Fruit fly (Drosophila melanogaster) whole organism, embryonic: ENCODE data around the gene CG17929.
A peak's percentile ranks its signal among the peaks of the same experiment; 100 is the strongest.

ENCODE experiments used
- Adf1 ChIP-seq: fragments of 200-800 bp; sonication (Bioruptor generic); IDR thresholded peaks from 2 replicates; pipeline ENCODE4 v1.3.6; 2022; ENCODE audit warnings: missing biosample characterization, missing genetic modification characterization
- Atf6 ChIP-seq: fragments of 200-800 bp; sonication (Bioruptor generic); IDR thresholded peaks from 2 replicates; pipeline ENCODE4 v1.3.6; 2022; ENCODE audit warnings: missing biosample characterization, missing genetic modification characterization
- CG10543 ChIP-seq: fragments of 200-800 bp; sonication (Bioruptor generic); optimal IDR thresholded peaks from 3 replicates; lab custom pipeline; 2017; ENCODE audit warnings: missing biosample characterization, mild to moderate bottlenecking, missing genetic modification characterization, moderate library complexity
- CG11085 ChIP-seq: fragments of 200-800 bp; sonication (Bioruptor generic); IDR thresholded peaks from 2 replicates; pipeline ENCODE4 v1.3.6; 2022; ENCODE audit warnings: missing biosample characterization, missing genetic modification characterization
- CG11398 ChIP-seq: fragments of 200-800 bp; sonication (Bioruptor generic); optimal IDR thresholded peaks from 2 replicates; lab custom pipeline; 2016; ENCODE audit warnings: missing biosample characterization, missing genetic modification characterization
- CG11504 ChIP-seq: fragments of 200-800 bp; sonication (Bioruptor generic); optimal IDR thresholded peaks from 3 replicates; lab custom pipeline; 2019; ENCODE audit warnings: missing biosample characterization, mild to moderate bottlenecking, missing genetic modification characterization, moderate library complexity
- CG11560 ChIP-seq: fragments of 200-800 bp; sonication (Bioruptor generic); IDR thresholded peaks from 3 replicates; pipeline ENCODE4 v1.3.6; 2022; ENCODE audit warnings: missing biosample characterization, missing genetic modification characterization
- CG11696 ChIP-seq: fragments of 200-800 bp; sonication (Bioruptor generic); IDR thresholded peaks from 2 replicates; pipeline ENCODE4 v1.3.6; 2022; ENCODE audit warnings: missing biosample characterization, missing genetic modification characterization
- CG12659 ChIP-seq: fragments of 200-800 bp; sonication (Bioruptor generic); optimal IDR thresholded peaks from 3 replicates; lab custom pipeline; 2017; ENCODE audit warnings: mild to moderate bottlenecking, missing biosample characterization, missing genetic modification reagents, missing genetic modification characterization
- CG12769 ChIP-seq: fragments of 200-800 bp; sonication (Bioruptor generic); optimal IDR thresholded peaks from 2 replicates; lab custom pipeline; 2019; ENCODE audit warnings: missing biosample characterization, mild to moderate bottlenecking, missing genetic modification characterization, moderate library complexity
- CG15011 ChIP-seq: fragments of 200-800 bp; sonication (Bioruptor generic); optimal IDR thresholded peaks from 3 replicates; lab custom pipeline; 2018; ENCODE audit warnings: missing biosample characterization, mild to moderate bottlenecking, missing genetic modification characterization
- CG17359 ChIP-seq: fragments of 200-800 bp; sonication (Bioruptor generic); optimal IDR thresholded peaks from 3 replicates; lab custom pipeline; 2018; ENCODE audit warnings: missing biosample characterization, mild to moderate bottlenecking, missing genetic modification characterization, moderate library complexity
- CG17361 ChIP-seq: fragments of 200-800 bp; sonication (Bioruptor generic); IDR thresholded peaks from 3 replicates; pipeline ENCODE4 v1.3.6; 2022; ENCODE audit warnings: missing biosample characterization, missing genetic modification characterization
- CG2116 ChIP-seq: fragments of 200-800 bp; sonication (Bioruptor generic); optimal IDR thresholded peaks from 3 replicates; lab custom pipeline; 2018; ENCODE audit warnings: missing biosample characterization, mild to moderate bottlenecking, missing genetic modification characterization
- CG30020 ChIP-seq: fragments of 200-800 bp; optimal IDR thresholded peaks from 2 replicates; lab custom pipeline; 2019; ENCODE audit warnings: missing biosample characterization, mild to moderate bottlenecking, missing genetic modification characterization, moderate library complexity
- CG30403 ChIP-seq: fragments of 200-800 bp; sonication (Bioruptor generic); optimal IDR thresholded peaks from 3 replicates; lab custom pipeline; 2016; ENCODE audit warnings: missing biosample characterization, missing genetic modification characterization
- CG4424 ChIP-seq: fragments of 200-800 bp; sonication (Bioruptor generic); optimal IDR thresholded peaks from 3 replicates; lab custom pipeline; 2016; ENCODE audit warnings: missing biosample characterization, missing genetic modification characterization
- CG8089 ChIP-seq: fragments of 200-800 bp; sonication (Bioruptor generic); optimal IDR thresholded peaks from 3 replicates; lab custom pipeline; 2016; ENCODE audit warnings: missing biosample characterization, missing genetic modification characterization
- CG8478 ChIP-seq: fragments of >200 bp; optimal IDR thresholded peaks from 2 replicates; lab custom pipeline; 2018
- CG9609 ChIP-seq: fragments of 200-800 bp; sonication (Bioruptor generic); optimal IDR thresholded peaks from 3 replicates; lab custom pipeline; 2016; ENCODE audit warnings: missing biosample characterization, missing genetic modification characterization
- CG9817 ChIP-seq: fragments of 200-800 bp; sonication (Bioruptor generic); optimal IDR thresholded peaks from 2 replicates; lab custom pipeline; 2018; ENCODE audit warnings: missing biosample characterization, mild to moderate bottlenecking, missing genetic modification characterization, moderate library complexity
- Dfd ChIP-seq, 2 experiments: fragments of >200 bp; optimal IDR thresholded peaks; 2 replicates each; lab custom pipeline; 2017; ENCODE audit warnings: missing biosample characterization in 2 of 2, missing genetic modification characterization in 2 of 2
- HLH3B ChIP-seq: fragments of 200-800 bp; sonication (Bioruptor generic); IDR thresholded peaks from 2 replicates; pipeline ENCODE4 v1.3.6; 2022; ENCODE audit warnings: missing biosample characterization, missing genetic modification characterization
- Hr3 ChIP-seq: fragments of 200-800 bp; sonication (Bioruptor generic); optimal IDR thresholded peaks from 3 replicates; lab custom pipeline; 2016; ENCODE audit warnings: missing biosample characterization, missing genetic modification characterization
- Jarid2 ChIP-seq: fragments of 200-800 bp; sonication (Bioruptor generic); optimal IDR thresholded peaks from 3 replicates; lab custom pipeline; 2017; ENCODE audit warnings: mild to moderate bottlenecking, missing biosample characterization, missing genetic modification reagents, missing genetic modification characterization
- Med ChIP-seq: fragments of 200-800 bp; sonication (Bioruptor generic); peaks from one replicate; lab custom pipeline; 2016; ENCODE audit warnings: missing biosample characterization, missing genetic modification characterization, mild to moderate bottlenecking, inconsistent platforms, moderate library complexity
- Pdp1 ChIP-seq, 2 experiments: fragments of 200-800 bp; sonication (Bioruptor generic); optimal IDR thresholded peaks; 3 replicates each; lab custom pipeline; 2016; ENCODE audit warnings: missing biosample characterization in 2 of 2, missing genetic modification characterization in 2 of 2, mild to moderate bottlenecking in 1 of 2, moderate library complexity in 1 of 2
- Trl ChIP-seq, 3 experiments: fragments of >200 bp in 2 of 3; fragments of 200-800 bp in 1 of 3; sonication (Bioruptor generic) in 1 of 3; optimal IDR thresholded peaks; 2 replicates in 1 of 3; 3 replicates in 2 of 3; lab custom pipeline; 2016 to 2017; ENCODE audit warnings: missing biosample characterization in 1 of 3, missing genetic modification characterization in 1 of 3
- YL-1 ChIP-seq: fragments of 200-800 bp; sonication (Bioruptor generic); optimal IDR thresholded peaks from 3 replicates; lab custom pipeline; 2017; ENCODE audit warnings: missing biosample characterization, mild to moderate bottlenecking, missing genetic modification characterization
- az2 ChIP-seq: fragments of 200-800 bp; sonication (Bioruptor generic); optimal IDR thresholded peaks from 3 replicates; lab custom pipeline; 2016; ENCODE audit warnings: missing biosample characterization, missing genetic modification characterization
- caup ChIP-seq: fragments of 200-800 bp; sonication (Bioruptor generic); optimal IDR thresholded peaks from 3 replicates; lab custom pipeline; 2017; ENCODE audit warnings: missing biosample characterization, mild to moderate bottlenecking, missing genetic modification characterization, moderate library complexity; ENCODE audit not compliant: severe bottlenecking
- crp ChIP-seq, 2 experiments: fragments of 200-800 bp; sonication (Bioruptor generic); optimal IDR thresholded peaks; 2 replicates in 1 of 2; 3 replicates in 1 of 2; lab custom pipeline; 2017; ENCODE audit warnings: missing biosample characterization in 2 of 2, missing genetic modification characterization in 2 of 2, mild to moderate bottlenecking in 1 of 2, moderate library complexity in 1 of 2
- danr ChIP-seq: fragments of 200-800 bp; sonication (Bioruptor generic); IDR thresholded peaks from 2 replicates; pipeline ENCODE4 v1.3.6; 2022; ENCODE audit warnings: missing biosample characterization, missing genetic modification characterization
- dati ChIP-seq: fragments of 200-800 bp; sonication (Bioruptor generic); IDR thresholded peaks from 2 replicates; pipeline ENCODE4 v1.3.6; 2022; ENCODE audit warnings: missing biosample characterization, missing genetic modification characterization
- disco-r ChIP-seq: fragments of 200-800 bp; sonication (Bioruptor generic); optimal IDR thresholded peaks from 2 replicates; lab custom pipeline; 2016; ENCODE audit warnings: missing biosample characterization, missing genetic modification characterization
- dm ChIP-seq: fragments of 200-800 bp; sonication (Bioruptor generic); optimal IDR thresholded peaks from 3 replicates; lab custom pipeline; 2016; ENCODE audit warnings: missing biosample characterization, missing genetic modification characterization
- fd102C ChIP-seq: fragments of 200-800 bp; sonication (Bioruptor generic); optimal IDR thresholded peaks from 2 replicates; lab custom pipeline; 2018; ENCODE audit warnings: missing biosample characterization, mild to moderate bottlenecking, missing genetic modification characterization, moderate library complexity
- gcm ChIP-seq: fragments of 200-800 bp; sonication (Bioruptor generic); optimal IDR thresholded peaks from 2 replicates; lab custom pipeline; 2019; ENCODE audit warnings: missing biosample characterization, mild to moderate bottlenecking, missing genetic modification characterization, moderate library complexity
- gt ChIP-seq: fragments of 200-800 bp; sonication (Bioruptor generic); IDR thresholded peaks from 2 replicates; pipeline ENCODE4 v1.3.6; 2022; ENCODE audit warnings: missing biosample characterization, missing genetic modification characterization
- kah ChIP-seq: fragments of 200-800 bp; sonication (Bioruptor generic); optimal IDR thresholded peaks from 2 replicates; lab custom pipeline; 2018; ENCODE audit warnings: missing biosample characterization, mild to moderate bottlenecking, missing genetic modification characterization
- lbe ChIP-seq: fragments of 200-800 bp; sonication (Bioruptor generic); optimal IDR thresholded peaks from 2 replicates; lab custom pipeline; 2016; ENCODE audit warnings: missing biosample characterization, mild to moderate bottlenecking, missing genetic modification characterization
- lilli ChIP-seq: fragments of 200-800 bp; sonication (Bioruptor generic); optimal IDR thresholded peaks from 3 replicates; lab custom pipeline; 2016; ENCODE audit warnings: missing biosample characterization, missing genetic modification characterization
- luna ChIP-seq: fragments of 200-800 bp; sonication (Bioruptor generic); optimal IDR thresholded peaks from 2 replicates; lab custom pipeline; 2016; ENCODE audit warnings: missing biosample characterization, missing genetic modification characterization
- pb ChIP-seq: fragments of 200-800 bp; sonication (Bioruptor generic); optimal IDR thresholded peaks from 3 replicates; lab custom pipeline; 2016; ENCODE audit warnings: missing biosample characterization, missing genetic modification characterization
- rib ChIP-seq: fragments of 200-800 bp; sonication (Bioruptor generic); IDR thresholded peaks from 2 replicates; pipeline ENCODE4 v1.3.6; 2022; ENCODE audit warnings: missing biosample characterization, missing genetic modification characterization
- scrt ChIP-seq: fragments of 200-800 bp; sonication (Bioruptor generic); optimal IDR thresholded peaks from 2 replicates; lab custom pipeline; 2018; ENCODE audit warnings: missing biosample characterization, mild to moderate bottlenecking, missing genetic modification characterization, moderate library complexity
- sna ChIP-seq: fragments of 200-800 bp; sonication (Bioruptor generic); IDR thresholded peaks from 2 replicates; pipeline ENCODE4 v1.3.6; 2022; ENCODE audit warnings: missing biosample characterization, missing genetic modification characterization; ENCODE audit not compliant: partially characterized antibody
- tio ChIP-seq: fragments of 200-800 bp; sonication (Bioruptor generic); optimal IDR thresholded peaks from 2 replicates; lab custom pipeline; 2017; ENCODE audit warnings: missing biosample characterization, missing genetic modification characterization, inconsistent platforms
- tna ChIP-seq: fragments of 200-800 bp; sonication (Bioruptor generic); IDR thresholded peaks from 2 replicates; pipeline ENCODE4 v1.3.6; 2022; ENCODE audit warnings: missing biosample characterization, missing genetic modification characterization; ENCODE audit not compliant: partially characterized antibody
- trem ChIP-seq: fragments of 200-800 bp; optimal IDR thresholded peaks from 3 replicates; lab custom pipeline; 2019; ENCODE audit warnings: missing biosample characterization, mild to moderate bottlenecking, missing genetic modification characterization, moderate library complexity
- vfl ChIP-seq: fragments of 200-800 bp; sonication (Bioruptor generic); optimal IDR thresholded peaks from 2 replicates; lab custom pipeline; 2016; ENCODE audit warnings: missing biosample characterization, missing genetic modification characterization

CG17929 gene

DNA sequence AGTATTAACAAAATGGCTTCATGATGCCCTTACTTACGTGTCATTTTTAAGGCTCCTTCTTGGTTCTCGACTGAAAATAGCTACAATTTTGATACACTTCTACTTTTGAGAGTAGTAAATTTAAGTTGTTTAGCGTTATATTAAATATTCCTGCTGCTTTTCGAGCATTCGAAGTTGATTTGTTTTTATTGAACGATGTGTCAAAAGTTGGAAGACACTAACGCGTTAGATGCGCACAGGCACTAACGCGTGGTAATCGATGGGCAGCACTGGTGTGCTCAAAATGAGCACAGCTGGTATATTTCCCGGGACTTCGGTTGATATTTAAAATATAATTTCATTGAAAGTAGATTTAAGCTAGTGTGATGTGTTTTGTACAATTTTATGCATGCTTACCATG is 33.8 kb downstream of the CG17929 start, which contains the start of gene CG17931 (continued):
- TF ChIP-seq CG11504 (tag; lab: Kevin White, UChicago), result no peak
- TF ChIP-seq CG11398 (GFP tag; lab: Kevin White, UChicago), result no peak
- peak in 1 of 2 experiments; percentile 79 for TF ChIP-seq crp (GFP tag; optimal IDR thresholded peaks at IDR 0.05; lab: Kevin White, UChicago)
- no peak for TF ChIP-seq dati
- TF ChIP-seq fd102C (GFP tag; lab: Kevin White, UChicago), result no peak
- TF ChIP-seq HLH3B (GFP tag; lab: Robert Waterston, UW), result no peak
- no peak for TF ChIP-seq Dfd (GFP tag; optimal IDR thresholded peaks at IDR 0.05; lab: Kevin White, UChicago)
- no peak for TF ChIP-seq CG10543 (GFP tag; lab: Kevin White, UChicago)
- no peak for TF ChIP-seq CG9609 (GFP tag; lab: Kevin White, UChicago)
- peak; percentile 14 for TF ChIP-seq CG12769 (tag; lab: Kevin White, UChicago)
- peak; percentile 50 for TF ChIP-seq CG30020 (tag; lab: Kevin White, UChicago)
- TF ChIP-seq tio, result no peak
- no peak for TF ChIP-seq caup
- no peak for TF ChIP-seq tna (GFP tag; lab: Robert Waterston, UW)
- no peak for TF ChIP-seq Jarid2 (GFP tag; lab: Kevin White, UChicago)
- peak; percentile 35; the same call in 1 of the 3 replicates for TF ChIP-seq CG17361 (GFP tag; lab: Robert Waterston, UW)
- peak; percentile 21 for TF ChIP-seq vfl (GFP tag; lab: Kevin White, UChicago)
- no peak for TF ChIP-seq CG11696
- no peak for TF ChIP-seq CG15011 (GFP tag; lab: Kevin White, UChicago)
- TF ChIP-seq CG17359 (tag; lab: Kevin White, UChicago), result no peak
- no peak for TF ChIP-seq scrt (GFP tag; lab: Kevin White, UChicago)
- TF ChIP-seq Pdp1 (GFP tag; optimal IDR thresholded peaks at IDR 0.05; lab: Kevin White, UChicago), result peak in 1 of 2 experiments; percentile 58
- peak; percentile 62 for TF ChIP-seq YL-1
- no peak for TF ChIP-seq CG30403
- no peak for TF ChIP-seq CG8478 (lab: Kevin White, UChicago)
- TF ChIP-seq CG11560, result no peak
- peak; percentile 1 for TF ChIP-seq gcm (GFP tag; lab: Kevin White, UChicago)
- no peak for TF ChIP-seq rib (GFP tag; lab: Robert Waterston, UW)
- no peak for TF ChIP-seq pb (GFP tag; lab: Kevin White, UChicago)
- peak; percentile 46 for TF ChIP-seq CG2116 (GFP tag; lab: Kevin White, UChicago)
- no peak for TF ChIP-seq gt (GFP tag; lab: Robert Waterston, UW)
- no peak for TF ChIP-seq Atf6
- TF ChIP-seq lbe (GFP tag; lab: Kevin White, UChicago), result peak; percentile 43
- TF ChIP-seq dm, result peak; percentile 2
- peak; percentile 83 for TF ChIP-seq Med (GFP tag; lab: Kevin White, UChicago)
- peak; percentile 60 for TF ChIP-seq trem
- no peak for TF ChIP-seq CG9817 (tag; lab: Kevin White, UChicago)
- no peak for TF ChIP-seq az2 (GFP tag; lab: Kevin White, UChicago)
- TF ChIP-seq CG12659 (GFP tag; lab: Kevin White, UChicago), result peak; percentile 78
- TF ChIP-seq luna, result no peak
- TF ChIP-seq sna (GFP tag; lab: Robert Waterston, UW), result no peak
- TF ChIP-seq Adf1 (GFP tag; lab: Robert Waterston, UW), result no peak
- TF ChIP-seq Hr3, result peak; percentile 8
- TF ChIP-seq danr (GFP tag; lab: Robert Waterston, UW), result no peak
- TF ChIP-seq kah (GFP tag; lab: Kevin White, UChicago), result no peak
- TF ChIP-seq CG11085 (GFP tag; lab: Robert Waterston, UW), result no peak
- peak; percentile 21 for TF ChIP-seq lilli (GFP tag; lab: Kevin White, UChicago)
- no peak for TF ChIP-seq disco-r (GFP tag; lab: Kevin White, UChicago)
- no peak for TF ChIP-seq Trl (optimal IDR thresholded peaks at IDR 0.05; lab: Kevin White, UChicago)
- no peak for TF ChIP-seq Trl (GFP tag; optimal IDR thresholded peaks at IDR 0.05; lab: Kevin White, UChicago)
- no peak for TF ChIP-seq CG4424 (GFP tag; lab: Kevin White, UChicago)
- no peak for TF ChIP-seq CG8089 (GFP tag; lab: Kevin White, UChicago)
